Fruit fly (Drosophila melanogaster) whole organism, prepupa: ENCODE data around the gene CG6961.

Source experiments
- Blimp-1 ChIP-seq: fragments of 200-800 bp; sonication (Bioruptor generic); optimal IDR thresholded peaks from 3 replicates; lab custom pipeline; 2017; ENCODE audit warnings: missing biosample characterization, missing genetic modification characterization, mild to moderate bottlenecking, moderate library complexity, missing genetic modification reagents
- CG10669 ChIP-seq: fragments of 200-800 bp; sonication (Bioruptor generic); optimal IDR thresholded peaks from 3 replicates; lab custom pipeline; 2018; ENCODE audit warnings: missing biosample characterization, mild to moderate bottlenecking, missing genetic modification characterization, moderate library complexity
- CG11294 ChIP-seq: fragments of 200-800 bp; sonication (Bioruptor generic); IDR thresholded peaks from 2 replicates; pipeline ENCODE4 v1.3.6; 2022; ENCODE audit warnings: missing biosample characterization, missing genetic modification characterization
- CG11762 ChIP-seq: fragments of 200-800 bp; sonication (Bioruptor generic); optimal IDR thresholded peaks from 3 replicates; lab custom pipeline; 2016; ENCODE audit warnings: missing biosample characterization, missing genetic modification characterization; ENCODE audit not compliant: insufficient read depth
- CG11902 ChIP-seq: fragments of 200-800 bp; sonication (Bioruptor generic); optimal IDR thresholded peaks from 3 replicates; lab custom pipeline; 2016; ENCODE audit warnings: missing biosample characterization, missing genetic modification characterization
- CG15336 ChIP-seq: fragments of 200-800 bp; sonication (Bioruptor generic); IDR thresholded peaks from 2 replicates; pipeline ENCODE4 v1.3.6; 2022; ENCODE audit warnings: missing biosample characterization, missing genetic modification characterization
- CG1621 ChIP-seq: fragments of 200-800 bp; sonication (Bioruptor generic); optimal IDR thresholded peaks from 3 replicates; lab custom pipeline; 2018; ENCODE audit warnings: missing biosample characterization, mild to moderate bottlenecking, missing genetic modification characterization
- CG16779 ChIP-seq: fragments of 200-800 bp; sonication (Bioruptor generic); optimal IDR thresholded peaks from 3 replicates; lab custom pipeline; 2017; ENCODE audit warnings: missing biosample characterization, mild to moderate bottlenecking, missing genetic modification characterization
- CG32006 ChIP-seq: fragments of 200-800 bp; sonication (Bioruptor generic); optimal IDR thresholded peaks from 3 replicates; lab custom pipeline; 2017; ENCODE audit warnings: missing biosample characterization, mild to moderate bottlenecking, missing genetic modification characterization
- CG34406 ChIP-seq: fragments of 200-800 bp; sonication (Bioruptor generic); optimal IDR thresholded peaks from 3 replicates; lab custom pipeline; 2016; ENCODE audit warnings: missing biosample characterization, missing genetic modification characterization
- CG6163 ChIP-seq: fragments of 200-800 bp; sonication (Bioruptor generic); IDR thresholded peaks from 3 replicates; pipeline ENCODE4 v1.3.6; 2022; ENCODE audit warnings: missing biosample characterization, missing genetic modification characterization
- CG6276 ChIP-seq: fragments of 200-800 bp; sonication (Bioruptor generic); optimal IDR thresholded peaks from 2 replicates; lab custom pipeline; 2017; ENCODE audit warnings: missing biosample characterization, mild to moderate bottlenecking, missing genetic modification characterization
- CG6792 ChIP-seq: fragments of 200-800 bp; sonication (Bioruptor generic); optimal IDR thresholded peaks from 3 replicates; lab custom pipeline; 2016; ENCODE audit warnings: missing biosample characterization, missing genetic modification characterization
- CG6808 ChIP-seq: fragments of 200-800 bp; sonication (Bioruptor generic); optimal IDR thresholded peaks from 3 replicates; lab custom pipeline; 2017; ENCODE audit warnings: missing biosample characterization, missing genetic modification characterization, mild to moderate bottlenecking, moderate library complexity, missing genetic modification reagents
- CG6854 ChIP-seq: fragments of 200-800 bp; sonication (Bioruptor generic); optimal IDR thresholded peaks from 2 replicates; lab custom pipeline; 2017; ENCODE audit warnings: missing biosample characterization, mild to moderate bottlenecking, missing genetic modification characterization
- CG8119 ChIP-seq: fragments of 200-800 bp; sonication (Bioruptor generic); IDR thresholded peaks from 3 replicates; pipeline ENCODE4 v1.3.6; 2022; ENCODE audit warnings: missing biosample characterization, missing genetic modification characterization
- CG8319 ChIP-seq: fragments of 200-800 bp; sonication (Bioruptor generic); optimal IDR thresholded peaks from 3 replicates; lab custom pipeline; 2016; ENCODE audit warnings: missing biosample characterization, missing genetic modification characterization
- CG8632 ChIP-seq: fragments of 200-800 bp; sonication (Bioruptor generic); optimal IDR thresholded peaks from 3 replicates; lab custom pipeline; 2016; ENCODE audit warnings: missing biosample characterization, missing genetic modification characterization
- CG9139 ChIP-seq: fragments of 200-800 bp; sonication (Bioruptor generic); optimal IDR thresholded peaks from 3 replicates; lab custom pipeline; 2017; ENCODE audit warnings: missing biosample characterization, mild to moderate bottlenecking, missing genetic modification characterization
- Eip75B ChIP-seq: fragments of 200-800 bp; sonication (Bioruptor generic); optimal IDR thresholded peaks from 3 replicates; lab custom pipeline; 2016; ENCODE audit warnings: missing biosample characterization, missing genetic modification characterization
- Eip78C ChIP-seq: fragments of 200-800 bp; sonication (Bioruptor generic); peaks from one replicate; lab custom pipeline; 2016; ENCODE audit warnings: missing biosample characterization, missing genetic modification characterization
- Ets21C ChIP-seq: fragments of 200-800 bp; sonication (Bioruptor generic); optimal IDR thresholded peaks from 3 replicates; lab custom pipeline; 2016; ENCODE audit warnings: missing biosample characterization, missing genetic modification characterization
- Ets96B ChIP-seq: fragments of 200-800 bp; optimal IDR thresholded peaks from 2 replicates; lab custom pipeline; 2019; ENCODE audit warnings: missing biosample characterization, mild to moderate bottlenecking, missing genetic modification characterization, moderate library complexity
- Hr38 ChIP-seq: sonication (Bioruptor generic); optimal IDR thresholded peaks from 2 replicates; lab custom pipeline; 2016; ENCODE audit warnings: missing biosample characterization, missing genetic modification characterization
- Hr4 ChIP-seq: fragments of 200-800 bp; sonication (Bioruptor generic); optimal IDR thresholded peaks from 3 replicates; lab custom pipeline; 2016; ENCODE audit warnings: missing biosample characterization, missing genetic modification characterization
- Met ChIP-seq: fragments of 200-800 bp; sonication (Bioruptor generic); optimal IDR thresholded peaks from 3 replicates; lab custom pipeline; 2016; ENCODE audit warnings: missing biosample characterization, missing genetic modification characterization
- OdsH ChIP-seq: fragments of 200-800 bp; sonication (Bioruptor generic); optimal IDR thresholded peaks from 3 replicates; lab custom pipeline; 2016; ENCODE audit warnings: missing biosample characterization, missing genetic modification characterization
- Smox ChIP-seq: fragments of 200-800 bp; sonication (Bioruptor generic); optimal IDR thresholded peaks from 3 replicates; lab custom pipeline; 2016; ENCODE audit warnings: missing biosample characterization, missing genetic modification characterization
- Sox102F ChIP-seq: fragments of 200-800 bp; sonication (Bioruptor generic); optimal IDR thresholded peaks from 2 replicates; lab custom pipeline; 2016; ENCODE audit warnings: missing biosample characterization, mild to moderate bottlenecking, missing genetic modification characterization
- Sox14 ChIP-seq: fragments of 200-800 bp; sonication (Bioruptor generic); optimal IDR thresholded peaks from 3 replicates; lab custom pipeline; 2016; ENCODE audit warnings: missing biosample characterization, missing genetic modification characterization
- achi ChIP-seq: fragments of 200-800 bp; sonication (Bioruptor generic); optimal IDR thresholded peaks from 3 replicates; lab custom pipeline; 2016; ENCODE audit warnings: missing biosample characterization, missing genetic modification characterization
- acj6 ChIP-seq: fragments of 200-800 bp; sonication (Bioruptor generic); optimal IDR thresholded peaks from 3 replicates; lab custom pipeline; 2016; ENCODE audit warnings: missing biosample characterization, missing genetic modification characterization
- cyc ChIP-seq: fragments of 200-800 bp; sonication (Bioruptor generic); optimal IDR thresholded peaks from 3 replicates; lab custom pipeline; 2016; ENCODE audit warnings: missing biosample characterization, missing genetic modification characterization
- dac ChIP-seq: fragments of 200-800 bp; sonication (Bioruptor generic); optimal IDR thresholded peaks from 2 replicates; lab custom pipeline; 2017; ENCODE audit warnings: missing biosample characterization, mild to moderate bottlenecking, missing genetic modification characterization
- dsx ChIP-seq: fragments of 200-800 bp; optimal IDR thresholded peaks from 3 replicates; lab custom pipeline; 2019; ENCODE audit warnings: missing biosample characterization, mild to moderate bottlenecking, missing genetic modification characterization, moderate library complexity; ENCODE audit not compliant: poor library complexity, severe bottlenecking
- eg ChIP-seq: fragments of 200-800 bp; sonication (Bioruptor generic); IDR thresholded peaks from 3 replicates; pipeline ENCODE4 v1.3.6; 2022; ENCODE audit warnings: missing biosample characterization, missing genetic modification characterization
- esn ChIP-seq: fragments of 200-800 bp; sonication (Bioruptor generic); optimal IDR thresholded peaks from 2 replicates; lab custom pipeline; 2016; ENCODE audit warnings: missing biosample characterization, mild to moderate bottlenecking, missing genetic modification characterization, moderate library complexity
- fd85E ChIP-seq: fragments of 200-800 bp; sonication (Bioruptor generic); optimal IDR thresholded peaks from 3 replicates; lab custom pipeline; 2016; ENCODE audit warnings: missing biosample characterization, missing genetic modification characterization
- fkh ChIP-seq: fragments of 200-800 bp; sonication (Bioruptor generic); optimal IDR thresholded peaks from 3 replicates; lab custom pipeline; 2017; ENCODE audit warnings: missing biosample characterization, mild to moderate bottlenecking, missing genetic modification characterization, moderate library complexity
- lz ChIP-seq: fragments of 200-800 bp; sonication (Bioruptor generic); optimal IDR thresholded peaks from 3 replicates; lab custom pipeline; 2016; ENCODE audit warnings: missing biosample characterization, missing genetic modification characterization
- pdm3 ChIP-seq: fragments of 200-800 bp; sonication (Bioruptor generic); optimal IDR thresholded peaks from 3 replicates; lab custom pipeline; 2016; ENCODE audit warnings: missing biosample characterization, missing genetic modification characterization
- salr ChIP-seq, 2 experiments: fragments of 200-800 bp; sonication (Bioruptor generic); optimal IDR thresholded peaks; 3 replicates each; lab custom pipeline; 2016 to 2018; ENCODE audit warnings: missing biosample characterization in 2 of 2, missing genetic modification characterization in 2 of 2, mild to moderate bottlenecking in 1 of 2
- spab ChIP-seq: fragments of 200-800 bp; sonication (Bioruptor generic); optimal IDR thresholded peaks from 2 replicates; lab custom pipeline; 2017; ENCODE audit warnings: missing biosample characterization, mild to moderate bottlenecking, missing genetic modification characterization, missing genetic modification reagents
- ss ChIP-seq, 2 experiments: fragments of 200-800 bp; sonication (Bioruptor generic); optimal IDR thresholded peaks; 2 replicates in 1 of 2; 3 replicates in 1 of 2; lab custom pipeline; 2017 to 2018; ENCODE audit warnings: mild to moderate bottlenecking in 2 of 2, missing biosample characterization in 2 of 2, missing genetic modification characterization in 2 of 2, moderate library complexity in 1 of 2
- svp ChIP-seq: fragments of 200-800 bp; sonication (Bioruptor generic); peaks from one replicate; lab custom pipeline; 2016; ENCODE audit warnings: missing biosample characterization, missing genetic modification characterization
- topi ChIP-seq: fragments of 200-800 bp; sonication (Bioruptor generic); optimal IDR thresholded peaks from 3 replicates; lab custom pipeline; 2016; ENCODE audit warnings: missing biosample characterization, missing genetic modification characterization
- vri ChIP-seq: fragments of 200-800 bp; sonication (Bioruptor generic); optimal IDR thresholded peaks from 3 replicates; lab custom pipeline; 2016; ENCODE audit warnings: missing biosample characterization, mild to moderate bottlenecking, missing genetic modification characterization

CG6961 gene

DNA sequence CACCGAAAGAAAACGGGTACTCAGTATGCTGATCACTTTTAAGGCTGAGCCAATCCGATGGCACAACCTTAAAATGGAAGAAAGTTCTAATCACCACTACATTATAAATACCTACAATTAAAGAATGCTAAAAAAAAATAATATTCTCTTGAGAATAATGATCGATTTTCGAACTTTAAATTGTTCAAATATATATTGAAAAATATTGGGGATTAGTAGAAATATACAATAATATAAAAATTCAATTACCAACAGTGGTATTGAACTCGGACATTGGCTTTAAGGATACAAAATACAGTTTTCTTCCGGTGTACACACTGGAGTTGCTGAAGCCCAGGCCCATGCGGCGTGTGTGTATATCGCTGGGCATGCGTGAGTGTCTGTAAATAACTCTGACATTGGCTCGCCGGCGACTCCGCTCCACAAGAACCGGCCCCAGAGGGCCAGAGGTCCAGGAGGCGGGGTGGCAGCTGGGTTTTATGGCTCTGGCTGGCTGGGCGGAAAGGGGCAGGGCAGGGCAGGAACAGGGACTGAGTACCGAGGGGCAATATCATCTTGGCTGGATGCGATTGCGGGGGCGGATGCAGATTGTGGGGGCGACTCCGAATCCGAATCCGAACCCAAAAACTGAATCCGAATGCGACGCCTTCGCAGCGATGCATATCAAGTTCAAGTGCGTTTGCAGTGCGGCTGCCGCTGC lies 12.0 kb downstream of the CG6961 start (continued):
- TF ChIP-seq CG15336 (GFP tag; lab: Robert Waterston, UW) (peak; percentile 72), topi (GFP tag; lab: Kevin White, UChicago) (peak; percentile 87), CG10669 (GFP tag; lab: Kevin White, UChicago) (peak; percentile 85), cyc (peak; percentile 74), ss (GFP tag; optimal IDR thresholded peaks at IDR 0.05; lab: Kevin White, UChicago) (peak; percentile 92), CG6808 (GFP tag; lab: Kevin White, UChicago) (peak; percentile 93), Sox14 (GFP tag; lab: Kevin White, UChicago) (peak; percentile 73), Sox102F (GFP tag; lab: Kevin White, UChicago) (peak; percentile 82), fkh (GFP tag; lab: Kevin White, UChicago) (no peak)

DNA sequence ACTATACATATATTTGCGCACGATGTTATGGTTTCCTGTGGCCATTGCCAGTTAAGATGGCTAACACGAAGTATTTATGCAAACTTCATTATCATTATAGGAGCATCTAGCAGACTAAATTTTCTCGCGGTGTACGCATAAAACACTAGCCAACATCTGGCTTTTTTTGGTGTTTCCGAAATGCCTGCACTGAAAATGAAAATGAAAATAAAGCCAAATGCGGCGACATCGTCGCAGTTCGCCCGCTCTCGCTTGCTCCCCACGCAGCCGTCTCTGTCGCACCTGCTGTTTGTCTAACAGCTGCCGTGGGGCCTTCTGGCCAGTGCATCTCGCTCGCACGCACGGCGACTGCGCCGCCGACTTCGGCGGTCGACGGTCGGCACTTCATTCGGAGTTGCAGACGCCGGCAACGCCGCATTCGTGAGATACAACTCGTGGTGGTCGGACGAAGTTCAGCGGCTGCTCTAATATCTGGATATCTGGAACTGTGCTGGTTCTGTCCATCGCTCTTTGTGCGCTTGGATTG lies 13.1 kb downstream of the CG6961 start, which contains the start of gene CG6891:
TSS of gene CG6891 (plus strand) at position 411 of the 526 bp plus-strand sequence.
- no peak for TF ChIP-seq CG11294
- TF ChIP-seq CG16779 (tag; lab: Kevin White, UChicago) = peak; percentile 36
- TF ChIP-seq Met (GFP tag; lab: Kevin White, UChicago) = peak; percentile 56
- peak; percentile 28 for TF ChIP-seq achi (GFP tag; lab: Kevin White, UChicago)
- peak; percentile 100 for TF ChIP-seq Blimp-1 (GFP tag; lab: Kevin White, UChicago)
- TF ChIP-seq Eip75B (GFP tag; lab: Kevin White, UChicago) = peak; percentile 42
- TF ChIP-seq CG8632 (GFP tag; lab: Kevin White, UChicago) = peak; percentile 13
- TF ChIP-seq CG32006 = peak; percentile 63
- TF ChIP-seq CG8119 (GFP tag; lab: Robert Waterston, UW) = peak; percentile 51; the same call in 1 of the 3 replicates
- peak; percentile 47 for TF ChIP-seq Hr4 (GFP tag; lab: Kevin White, UChicago)
- peak; percentile 46 for TF ChIP-seq CG1621
- no peak for TF ChIP-seq CG8319 (GFP tag; lab: Kevin White, UChicago)
- TF ChIP-seq pdm3 (GFP tag; lab: Kevin White, UChicago) = peak; percentile 58
- TF ChIP-seq Smox (GFP tag; lab: Kevin White, UChicago) = peak; percentile 57
- peak; percentile 3 for TF ChIP-seq CG9139 (GFP tag; lab: Kevin White, UChicago)
- TF ChIP-seq CG34406 (GFP tag; lab: Kevin White, UChicago) = peak; percentile 20
- TF ChIP-seq fkh (GFP tag; lab: Kevin White, UChicago) = peak; percentile 74
- TF ChIP-seq Hr38 = no peak
- peak; percentile 46 for TF ChIP-seq CG6808 (GFP tag; lab: Kevin White, UChicago)
- peak; percentile 87 for TF ChIP-seq svp
- peak; percentile 84 for TF ChIP-seq CG6854 (GFP tag; lab: Kevin White, UChicago)
- peak; percentile 47 for TF ChIP-seq acj6 (GFP tag; lab: Kevin White, UChicago)
- TF ChIP-seq Ets96B (tag; lab: Kevin White, UChicago) = peak; percentile 19
- TF ChIP-seq CG6163 (GFP tag; lab: Robert Waterston, UW) = peak; percentile 71
- peak; percentile 27 to 49 for TF ChIP-seq ss (GFP tag; optimal IDR thresholded peaks at IDR 0.05; lab: Kevin White, UChicago)
- peak; percentile 60 for TF ChIP-seq esn (GFP tag; lab: Kevin White, UChicago)
- peak; percentile 27 for TF ChIP-seq vri
- TF ChIP-seq Sox14 (GFP tag; lab: Kevin White, UChicago) = peak; percentile 50
- TF ChIP-seq topi (GFP tag; lab: Kevin White, UChicago) = peak; percentile 62
- peak; percentile 32 for TF ChIP-seq CG6276
- TF ChIP-seq spab (GFP tag; lab: Kevin White, UChicago) = peak; percentile 6
- TF ChIP-seq fd85E (GFP tag; lab: Kevin White, UChicago) = no peak
- TF ChIP-seq eg (GFP tag; lab: Robert Waterston, UW) = peak; percentile 57; the same call in 2 of the 3 replicates
- TF ChIP-seq CG6792 (GFP tag; lab: Kevin White, UChicago) = peak; percentile 24
- TF ChIP-seq dsx = peak; percentile 43
- no peak for TF ChIP-seq CG11902 (GFP tag; lab: Kevin White, UChicago)
- TF ChIP-seq Eip78C = peak; percentile 46
- TF ChIP-seq CG11762 (GFP tag; lab: Kevin White, UChicago) = no peak
- peak; percentile 64 for TF ChIP-seq lz (GFP tag; lab: Kevin White, UChicago)
- peak; percentile 17 for TF ChIP-seq Ets21C (GFP tag; lab: Kevin White, UChicago)
- TF ChIP-seq salr (GFP tag; optimal IDR thresholded peaks at IDR 0.05; lab: Kevin White, UChicago) = no peak
- TF ChIP-seq OdsH (GFP tag; lab: Kevin White, UChicago) = peak; percentile 40
- no peak for TF ChIP-seq dac (GFP tag; lab: Kevin White, UChicago)
- TF ChIP-seq CG15336 (GFP tag; lab: Robert Waterston, UW) = peak; percentile 45
